Fruit fly (Drosophila melanogaster): Measurements from ENCODE around the gene CG32762.
A peak's percentile ranks its signal among the peaks of the same experiment; 100 is the strongest.

The CG32762 gene

dm6 chrX:5516783-5517571 lies 15.9 kb upstream of the CG32762 start (continued):
- peak; percentile 58 for TF ChIP-seq Sox100B (GFP tag; optimal IDR thresholded peaks at IDR 0.05)
- peak; percentile 87 for TF ChIP-seq Jarid2 (GFP tag; optimal IDR thresholded peaks at IDR 0.05)
- TF ChIP-seq CG7786 (GFP tag; optimal IDR thresholded peaks at IDR 0.05), result no peak
- peak; percentile 34; the same call in 1 of the 3 replicates for TF ChIP-seq Dbx (GFP tag; IDR thresholded peaks at IDR 0.05)
- no peak for TF ChIP-seq grn (GFP tag; optimal IDR thresholded peaks at IDR 0.05)
- TF ChIP-seq Deaf1 (tag; optimal IDR thresholded peaks at IDR 0.05), result peak; percentile 30
- no peak for TF ChIP-seq CG11085 (GFP tag; IDR thresholded peaks at IDR 0.05)
- TF ChIP-seq CG6175 (GFP tag; IDR thresholded peaks at IDR 0.05), result 0 out of 3 replicates have a peak, but pooled peaks have one; percentile 6
- peak; percentile 20 for TF ChIP-seq ac (GFP tag; optimal IDR thresholded peaks at IDR 0.05)
- TF ChIP-seq dpn (GFP tag; optimal IDR thresholded peaks at IDR 0.05), result peak in 1 of 2 experiments; percentile 44
- TF ChIP-seq p53 (GFP tag; optimal IDR thresholded peaks at IDR 0.05), result no peak
- TF ChIP-seq kni (GFP tag; optimal IDR thresholded peaks at IDR 0.05), result peak; percentile 44
- TF ChIP-seq HHEX (GFP tag; optimal IDR thresholded peaks at IDR 0.05), result peak; percentile 38
- peak; percentile 18 for TF ChIP-seq Side (GFP tag; optimal IDR thresholded peaks at IDR 0.05)
- no peak for TF ChIP-seq Gsc (GFP tag; IDR thresholded peaks at IDR 0.05)
- 0 out of 2 replicates have a peak, but pooled peaks have one; percentile 27 for TF ChIP-seq CG6689 (GFP tag; IDR thresholded peaks at IDR 0.05)
- TF ChIP-seq CG14965 (GFP tag; optimal IDR thresholded peaks at IDR 0.05; ENCODE audit: borderline replicate concordance), result no peak
- TF ChIP-seq nom (GFP tag; optimal IDR thresholded peaks at IDR 0.05), result peak; percentile 31
- TF ChIP-seq hb (GFP tag; IDR thresholded peaks at IDR 0.05; ENCODE audit: partially characterized antibody), result no peak
- TF ChIP-seq Rx (GFP tag; IDR thresholded peaks at IDR 0.05), result no peak
- TF ChIP-seq CG11504 (tag; optimal IDR thresholded peaks at IDR 0.05), result peak; percentile 68
- TF ChIP-seq CHES-1-like (GFP tag; optimal IDR thresholded peaks at IDR 0.05), result no peak
- TF ChIP-seq CG6765 (GFP tag; optimal IDR thresholded peaks at IDR 0.05), result no peak
- no peak for TF ChIP-seq CG11093 (GFP tag; IDR thresholded peaks at IDR 0.05)
- no peak for TF ChIP-seq Poxn (GFP tag; IDR thresholded peaks at IDR 0.05)
- peak; percentile 84 for TF ChIP-seq sens (GFP tag)
- no peak for TF ChIP-seq slou (GFP tag; optimal IDR thresholded peaks at IDR 0.05)
- no peak for TF ChIP-seq emc (GFP tag; optimal IDR thresholded peaks at IDR 0.05)
- TF ChIP-seq CG2199 (GFP tag; IDR thresholded peaks at IDR 0.05), result no peak; the same call in 2 of the 3 replicates
- TF ChIP-seq HLH4C (GFP tag; IDR thresholded peaks at IDR 0.05; ENCODE audit: partially characterized antibody), result peak; percentile 23; the same call in 1 of the 3 replicates
- no peak for TF ChIP-seq Mrtf (GFP tag; IDR thresholded peaks at IDR 0.05)
- TF ChIP-seq CG15601 (tag; optimal IDR thresholded peaks at IDR 0.05), result peak; percentile 3
- peak; percentile 36 for TF ChIP-seq CG8924 (tag; optimal IDR thresholded peaks at IDR 0.05)
- TF ChIP-seq zf30C (GFP tag; optimal IDR thresholded peaks at IDR 0.05), result peak; percentile 21
- TF ChIP-seq run (tag; optimal IDR thresholded peaks at IDR 0.05), result peak; percentile 7
- peak; percentile 14 for TF ChIP-seq CG8388 (GFP tag; optimal IDR thresholded peaks at IDR 0.05)
- TF ChIP-seq zen (tag; optimal IDR thresholded peaks at IDR 0.05), result peak; percentile 53
- peak; percentile 48 for TF ChIP-seq CG4282 (GFP tag; optimal IDR thresholded peaks at IDR 0.05)
- 0 out of 2 replicates have a peak, but pooled peaks have one; percentile 33 for TF ChIP-seq unc-4 (GFP tag; IDR thresholded peaks at IDR 0.05; ENCODE audit: partially characterized antibody)
- TF ChIP-seq Doc2 (GFP tag; IDR thresholded peaks at IDR 0.05), result no peak
- TF ChIP-seq CG7556 (GFP tag; optimal IDR thresholded peaks at IDR 0.05), result peak; percentile 68
- TF ChIP-seq amos (GFP tag; IDR thresholded peaks at IDR 0.05; ENCODE audit: partially characterized antibody), result no peak
- no peak for TF ChIP-seq Fer3 (tag; optimal IDR thresholded peaks at IDR 0.05)
- TF ChIP-seq CG7372 (GFP tag; IDR thresholded peaks at IDR 0.05), result no peak
- TF ChIP-seq CG15479 (GFP tag; optimal IDR thresholded peaks at IDR 0.05), result peak; percentile 31
- no peak for TF ChIP-seq pros (GFP tag; optimal IDR thresholded peaks at IDR 0.05)
- TF ChIP-seq disco-r (GFP tag; optimal IDR thresholded peaks at IDR 0.05), result no peak
- no peak for TF ChIP-seq lov (optimal IDR thresholded peaks at IDR 0.05)
- TF ChIP-seq lov (GFP tag; IDR thresholded peaks at IDR 0.05), result no peak
